Fruit fly (Drosophila melanogaster): ENCODE measurements around the gene RpL14.
A peak's percentile ranks its signal among the peaks of the same experiment; 100 is the strongest.

RpL14 gene

DNA sequence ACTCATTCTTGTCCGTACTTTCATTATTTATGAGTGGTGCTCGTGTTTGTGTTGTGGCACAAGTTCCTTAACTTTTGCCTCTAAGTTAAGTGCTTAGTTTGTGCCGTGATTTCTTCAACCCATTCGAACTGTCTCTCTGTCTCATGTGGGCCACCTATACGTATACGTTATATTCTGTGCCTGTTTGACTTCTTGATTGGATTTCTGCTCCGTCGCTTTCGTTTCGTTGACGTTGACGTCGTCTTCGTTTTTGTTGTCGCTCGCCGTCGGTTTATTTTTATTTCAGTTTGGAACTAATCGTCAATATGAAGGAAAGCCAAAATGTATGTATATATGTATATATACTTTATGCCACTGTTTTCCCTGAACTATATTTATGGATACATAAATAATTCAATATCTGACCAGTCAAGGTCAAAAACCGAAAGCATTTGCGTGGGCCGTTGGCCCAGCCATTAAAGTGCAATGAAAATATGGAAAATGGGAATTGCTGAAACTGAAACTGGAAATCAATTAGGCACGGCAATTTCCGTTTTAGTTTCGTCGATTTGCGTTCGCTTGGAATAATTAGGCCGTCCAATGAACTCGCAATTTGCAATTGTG, 18.6 kb upstream of the RpL14 start:
- no peak for TF ChIP-seq HLH106 (tag; optimal IDR thresholded peaks at IDR 0.05)
- no peak for TF ChIP-seq lola (GFP tag; optimal IDR thresholded peaks at IDR 0.05)
- TF ChIP-seq sv (GFP tag; optimal IDR thresholded peaks at IDR 0.05), result no peak
- no peak for TF ChIP-seq Mio (GFP tag; optimal IDR thresholded peaks at IDR 0.05)
- TF ChIP-seq dsf (GFP tag; optimal IDR thresholded peaks at IDR 0.05; ENCODE audit: borderline replicate concordance), result no peak
- TF ChIP-seq usp (GFP tag; optimal IDR thresholded peaks at IDR 0.05), result no peak
- no peak for TF ChIP-seq Dif (GFP tag; optimal IDR thresholded peaks at IDR 0.05; ENCODE audit: partially characterized antibody)
- no peak for TF ChIP-seq sage (GFP tag; optimal IDR thresholded peaks at IDR 0.05)
- TF ChIP-seq rgr (GFP tag; optimal IDR thresholded peaks at IDR 0.05), result no peak
- TF ChIP-seq jim (GFP tag; optimal IDR thresholded peaks at IDR 0.05), result no peak
- TF ChIP-seq CG32264 (GFP tag; optimal IDR thresholded peaks at IDR 0.05), result no peak
- no peak for TF ChIP-seq Dfd (GFP tag; optimal IDR thresholded peaks at IDR 0.05)
- TF ChIP-seq psq (GFP tag; optimal IDR thresholded peaks at IDR 0.05), result no peak
- no peak for TF ChIP-seq Hnf4 (GFP tag; optimal IDR thresholded peaks at IDR 0.05)
- no peak for TF ChIP-seq pan (optimal IDR thresholded peaks at IDR 0.05)
- TF ChIP-seq foxo (GFP tag; optimal IDR thresholded peaks at IDR 0.05), result no peak
- TF ChIP-seq Vsx2 (GFP tag; optimal IDR thresholded peaks at IDR 0.05; ENCODE audit: partially characterized antibody), result no peak
- no peak for TF ChIP-seq dmrt93B (GFP tag; optimal IDR thresholded peaks at IDR 0.05)
- no peak for TF ChIP-seq woc (GFP tag; optimal IDR thresholded peaks at IDR 0.05)
- TF ChIP-seq CrebA (GFP tag; optimal IDR thresholded peaks at IDR 0.05; ENCODE audit: borderline replicate concordance), result no peak

DNA sequence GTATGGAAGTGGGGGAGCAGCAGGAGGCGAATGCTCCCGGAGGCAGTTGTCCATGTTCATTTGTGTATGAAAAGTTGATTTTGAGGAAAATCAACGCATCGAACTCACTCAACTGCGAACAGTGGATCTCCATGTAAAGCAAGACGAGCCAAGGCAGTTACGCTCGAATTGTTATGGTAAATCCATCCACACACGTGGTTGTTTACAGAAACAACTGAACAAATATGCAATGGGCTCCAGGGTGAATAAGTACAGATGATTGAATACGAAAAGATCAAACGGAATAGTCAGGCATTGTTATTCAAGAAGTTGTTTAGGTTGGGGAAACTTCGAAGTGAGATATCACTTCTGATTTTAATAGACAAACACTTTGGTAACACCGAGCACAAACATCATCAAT, 16.7 kb upstream of the RpL14 start:
- TF ChIP-seq HLH106 (tag; optimal IDR thresholded peaks at IDR 0.05) (no peak), Hr78 (GFP tag; optimal IDR thresholded peaks at IDR 0.05) (no peak), CrebA (GFP tag; optimal IDR thresholded peaks at IDR 0.05; ENCODE audit: borderline replicate concordance) (no peak), tai (GFP tag; optimal IDR thresholded peaks at IDR 0.05) (no peak), CG32264 (GFP tag; optimal IDR thresholded peaks at IDR 0.05) (no peak), Dif (GFP tag; optimal IDR thresholded peaks at IDR 0.05; ENCODE audit: partially characterized antibody) (no peak), ey (GFP tag; optimal IDR thresholded peaks at IDR 0.05) (no peak), rgr (GFP tag; optimal IDR thresholded peaks at IDR 0.05) (peak; percentile 3), Myc (optimal IDR thresholded peaks at IDR 0.05) (no peak), Hnf4 (GFP tag; optimal IDR thresholded peaks at IDR 0.05) (no peak), dl (GFP tag; optimal IDR thresholded peaks at IDR 0.05; ENCODE audit: insufficient read depth in 1 of 2, partially characterized antibody in 2 of 2) (no peak), Hr83 (GFP tag; optimal IDR thresholded peaks at IDR 0.05; ENCODE audit: poor library complexity, severe bottlenecking) (peak; percentile 47), CG9705 (GFP tag; optimal IDR thresholded peaks at IDR 0.05) (no peak), Rel (GFP tag; optimal IDR thresholded peaks at IDR 0.05) (no peak), Rel (tag; optimal IDR thresholded peaks at IDR 0.05) (no peak), sv (GFP tag; optimal IDR thresholded peaks at IDR 0.05) (no peak), Mio (GFP tag; optimal IDR thresholded peaks at IDR 0.05) (no peak)

DNA sequence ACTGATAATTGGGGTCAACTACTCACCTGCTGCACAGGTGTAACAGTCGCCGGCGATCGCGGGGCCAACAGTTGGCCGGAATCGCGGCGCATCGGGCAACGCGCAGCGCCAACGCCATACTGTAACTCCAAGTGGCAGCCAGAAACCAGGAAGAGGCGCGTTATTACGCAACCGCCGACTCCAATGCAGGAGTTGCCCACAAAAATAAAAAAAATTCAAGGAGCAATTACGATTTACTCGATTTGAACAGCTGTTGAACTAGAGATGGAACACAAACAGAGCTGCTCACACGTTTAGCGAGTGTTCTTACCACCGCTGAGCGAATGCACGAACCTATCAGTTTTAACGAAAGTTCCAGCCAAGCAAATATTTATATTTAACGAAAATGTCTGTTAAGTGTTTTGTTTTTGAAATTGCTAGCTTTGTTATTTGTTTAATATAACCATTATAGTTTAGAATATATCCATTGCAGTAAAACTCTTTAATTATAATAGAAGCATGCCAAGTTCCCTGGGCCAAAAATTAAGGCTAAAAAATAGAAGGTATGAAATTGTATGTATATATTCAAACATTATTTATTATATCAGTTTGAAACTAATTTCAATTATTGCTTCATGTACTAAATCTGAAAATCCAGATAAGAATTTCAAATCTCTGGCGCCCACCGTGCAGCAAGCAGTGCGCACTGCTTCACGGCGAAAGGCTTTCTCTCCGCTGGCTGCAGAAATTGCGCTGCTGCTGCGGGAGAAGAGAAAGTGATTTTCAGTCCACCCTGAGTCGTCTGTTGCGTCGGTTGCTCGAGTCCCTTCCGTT, 3.3 kb downstream of the RpL14 start, which contains the start of the genes CG5989 and CG6282:
Gene CG5989 (minus strand): TSS at position 270 of the 813 bp plus-strand sequence.
Gene CG6282 (plus strand): TSS at position 778 of the 813 bp plus-strand sequence.
- TF ChIP-seq tai (GFP tag; optimal IDR thresholded peaks at IDR 0.05) (no peak), Myc (optimal IDR thresholded peaks at IDR 0.05) (peak; percentile 61), sv (GFP tag; optimal IDR thresholded peaks at IDR 0.05) (peak; percentile 8)

DNA sequence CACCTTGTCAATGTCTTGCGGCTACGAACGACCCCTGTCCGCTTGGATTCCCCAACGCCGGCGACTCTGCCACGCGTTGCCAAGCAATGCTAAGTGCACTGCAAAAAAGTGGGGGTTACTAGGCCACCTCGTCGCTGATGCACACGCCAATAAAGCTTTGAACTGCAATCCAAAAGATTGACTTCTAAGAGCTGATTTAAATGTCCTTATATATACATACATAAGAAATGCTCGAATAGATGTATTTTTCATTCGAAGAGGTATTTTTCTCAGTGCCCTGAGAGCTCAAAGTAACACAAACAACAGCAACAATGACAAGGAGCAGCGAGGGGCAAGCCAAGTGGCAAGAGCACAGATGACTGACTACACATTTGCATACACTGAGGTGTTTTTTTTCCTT, 6.6 kb downstream of the RpL14 start:
- TF ChIP-seq h (GFP tag; optimal IDR thresholded peaks at IDR 0.05), result peak; percentile 20
- TF ChIP-seq Jra (GFP tag; optimal IDR thresholded peaks at IDR 0.05), result no peak
- TF ChIP-seq dmrt93B (GFP tag; optimal IDR thresholded peaks at IDR 0.05), result no peak
- TF ChIP-seq foxo (GFP tag; optimal IDR thresholded peaks at IDR 0.05), result peak in 1 of 2 experiments; percentile 21
- peak; percentile 34 for TF ChIP-seq ey (GFP tag; optimal IDR thresholded peaks at IDR 0.05)
- peak; percentile 15 for TF ChIP-seq fru (GFP tag; optimal IDR thresholded peaks at IDR 0.05)

Data from whole organism, wandering third instar larva.